Worm (Caenorhabditis elegans): Measurements from ENCODE around the gene ZK1240.1.

DNA sequence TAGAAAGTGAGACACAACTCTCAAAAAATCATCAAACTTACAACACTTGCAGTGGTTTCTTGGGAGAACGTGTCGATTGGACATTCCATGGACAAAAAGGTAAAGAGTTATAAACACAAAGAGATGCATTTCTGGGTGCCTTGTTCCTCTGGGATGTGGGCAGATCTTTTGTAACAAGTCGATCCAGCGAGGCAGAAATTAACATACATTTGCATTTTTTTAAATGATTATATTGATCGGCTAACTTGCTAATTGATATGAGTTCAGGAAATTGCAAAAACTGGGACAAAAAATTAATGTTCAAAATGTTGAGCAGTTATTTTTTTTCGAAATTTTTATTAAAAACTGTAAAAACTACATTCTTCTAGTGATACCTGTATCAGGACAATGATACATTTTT lies 48.6 kb downstream of the ZK1240.1 start, which contains the start of gene F16G10.6:
- TF ChIP-seq ces-1 (GFP tag; optimal IDR thresholded peaks at IDR 0.05) (no peak), unc-120 (tag; optimal IDR thresholded peaks at IDR 0.05; ENCODE audit: poor library complexity, severe bottlenecking) (no peak), unc-62 (GFP tag; optimal IDR thresholded peaks at IDR 0.05) (no peak), tbx-8 (GFP tag; optimal IDR thresholded peaks at IDR 0.05) (no peak), elt-1 (tag; optimal IDR thresholded peaks at IDR 0.05; ENCODE audit: borderline replicate concordance, insufficient read depth) (no peak), unc-39 (tag; optimal IDR thresholded peaks at IDR 0.05) (no peak), ztf-11 (tag; optimal IDR thresholded peaks at IDR 0.05) (no peak)

Measured in whole organism, mixed stage, embryonic.